Worm (Caenorhabditis elegans) whole organism, young adult: Measurements from ENCODE around the gene Y4C6A.4.
"Not testable (repeated sequence)": the region's sequence is repeated elsewhere in the genome, so short reads cannot be mapped to it uniquely, and the experiment has no call there.

Source experiments
- C17E4.6 ChIP-seq: fragments of 200-800 bp; sonication (Bioruptor generic); IDR thresholded peaks from 2 replicates; pipeline ENCODE4 v1.3.6; 2022; ENCODE audit warnings: missing genetic modification reagents, missing genetic modification characterization, missing compliant biosample characterization
- D2030.7 ChIP-seq: fragments of 200-800 bp; sonication (Bioruptor generic); IDR thresholded peaks from 2 replicates; pipeline ENCODE4 v1.3.6; 2022; ENCODE audit warnings: missing genetic modification reagents, missing genetic modification characterization, missing compliant biosample characterization
- F33H1.4 ChIP-seq: fragments of 200-800 bp; sonication (Bioruptor generic); IDR thresholded peaks from 2 replicates; pipeline ENCODE4 v1.3.6; 2022; ENCODE audit warnings: missing genetic modification reagents, missing genetic modification characterization, missing compliant biosample characterization
- K11D2.4 ChIP-seq: fragments of 200-800 bp; sonication (Bioruptor generic); IDR thresholded peaks from 2 replicates; pipeline ENCODE4 v1.3.6; 2022; ENCODE audit warnings: missing genetic modification reagents, missing genetic modification characterization, missing compliant biosample characterization
- K12H6.12 ChIP-seq: fragments of 200-800 bp; sonication (Bioruptor generic); optimal IDR thresholded peaks from 2 replicates; lab custom pipeline; 2018; ENCODE audit warnings: mild to moderate bottlenecking, missing genetic modification characterization, missing compliant biosample characterization
- T07F8.4 ChIP-seq: sonication (generic microtip); optimal IDR thresholded peaks from 2 replicates; lab custom pipeline; 2016; ENCODE audit warnings: mild to moderate bottlenecking, missing genetic modification characterization, moderate library complexity, missing compliant biosample characterization
- T26A5.8 ChIP-seq: sonication (generic microtip); optimal IDR thresholded peaks from 2 replicates; lab custom pipeline; 2016; ENCODE audit warnings: missing genetic modification characterization, missing compliant biosample characterization
- Y53F4B.3 ChIP-seq: fragments of 200-800 bp; sonication (Bioruptor generic); IDR thresholded peaks from 2 replicates; pipeline ENCODE4 v1.3.6; 2022; ENCODE audit warnings: missing genetic modification reagents, missing genetic modification characterization, missing compliant biosample characterization
- Y53G8AR.9 ChIP-seq: fragments of 200-800 bp; sonication (Bioruptor generic); conservative IDR thresholded peaks from 2 replicates; pipeline ENCODE4 v1.3.6; 2022; ENCODE audit warnings: missing genetic modification reagents, missing genetic modification characterization, missing compliant biosample characterization
- Y95B8A.8 ChIP-seq: fragments of 200-800 bp; sonication (Bioruptor generic); IDR thresholded peaks from 2 replicates; pipeline ENCODE4 v1.3.6; 2022; ENCODE audit warnings: missing genetic modification reagents, missing genetic modification characterization, missing compliant biosample characterization
- ZK185.1 ChIP-seq: sonication (generic microtip); optimal IDR thresholded peaks from 2 replicates; lab custom pipeline; 2016; ENCODE audit warnings: mild to moderate bottlenecking, missing genetic modification characterization, missing compliant biosample characterization; ENCODE audit not compliant: poor library complexity, severe bottlenecking
- aptf-2 ChIP-seq: fragments of 200-800 bp; sonication (Bioruptor generic); conservative IDR thresholded peaks from 2 replicates; pipeline ENCODE4 v1.3.6; 2022; ENCODE audit warnings: missing genetic modification reagents, missing genetic modification characterization, missing compliant biosample characterization
- aptf-3 ChIP-seq: fragments of 200-800 bp; sonication (Bioruptor generic); IDR thresholded peaks from 2 replicates; pipeline ENCODE4 v1.3.6; 2022; ENCODE audit warnings: missing genetic modification characterization, missing compliant biosample characterization
- athp-1 ChIP-seq: sonication (generic microtip); optimal IDR thresholded peaks from 2 replicates; lab custom pipeline; 2017; ENCODE audit warnings: mild to moderate bottlenecking, missing genetic modification characterization, missing compliant biosample characterization
- attf-6 ChIP-seq: fragments of 200-800 bp; sonication (Bioruptor generic); IDR thresholded peaks from 2 replicates; pipeline ENCODE4 v1.3.6; 2022; ENCODE audit warnings: missing genetic modification reagents, missing genetic modification characterization, missing compliant biosample characterization
- ceh-27 ChIP-seq: fragments of 200-800 bp; sonication (Bioruptor generic); optimal IDR thresholded peaks from 2 replicates; lab custom pipeline; 2018; ENCODE audit warnings: mild to moderate bottlenecking, missing genetic modification characterization, moderate library complexity, missing compliant biosample characterization
- dox-1 ChIP-seq: fragments of 200-800 bp; sonication (Bioruptor generic); IDR thresholded peaks from 2 replicates; pipeline ENCODE4 v1.3.6; 2022; ENCODE audit warnings: missing genetic modification reagents, missing genetic modification characterization, missing compliant biosample characterization
- efl-1 ChIP-seq: fragments of 150-350 bp; optimal IDR thresholded peaks from 2 replicates; lab custom pipeline; 2014; ENCODE audit warnings: missing biosample characterization, missing genetic modification reagents, missing genetic modification characterization
- egl-44 ChIP-seq: fragments of 200-800 bp; sonication (Bioruptor generic); IDR thresholded peaks from 2 replicates; pipeline ENCODE4 v1.3.6; 2022; ENCODE audit warnings: missing genetic modification reagents, missing genetic modification characterization, missing compliant biosample characterization
- egrh-3 ChIP-seq: fragments of 200-800 bp; sonication (Bioruptor generic); IDR thresholded peaks from 2 replicates; pipeline ENCODE4 v1.3.6; 2022; ENCODE audit warnings: missing genetic modification reagents, missing genetic modification characterization, missing compliant biosample characterization
- hmg-1.2 ChIP-seq: fragments of 200-800 bp; sonication (Bioruptor generic); IDR thresholded peaks from 2 replicates; pipeline ENCODE4 v1.3.6; 2022; ENCODE audit warnings: missing genetic modification reagents, missing genetic modification characterization, missing compliant biosample characterization
- hmg-20 ChIP-seq: fragments of 200-800 bp; sonication (Bioruptor generic); IDR thresholded peaks from 2 replicates; pipeline ENCODE4 v1.3.6; 2022; ENCODE audit warnings: missing genetic modification reagents, missing genetic modification characterization, missing compliant biosample characterization
- hsf-1 ChIP-seq: fragments of 200-800 bp; sonication (Bioruptor generic); IDR thresholded peaks from 2 replicates; pipeline ENCODE4 v1.3.6; 2022; ENCODE audit warnings: missing genetic modification reagents, missing genetic modification characterization, missing compliant biosample characterization
- let-526 ChIP-seq: fragments of 200-800 bp; sonication (Bioruptor generic); IDR thresholded peaks from 2 replicates; pipeline ENCODE4 v1.3.6; 2022; ENCODE audit warnings: missing genetic modification reagents, missing genetic modification characterization, missing compliant biosample characterization
- let-607 ChIP-seq, 2 experiments: fragments of 200-800 bp in 1 of 2; sonication (Bioruptor generic) in 1 of 2; sonication (generic microtip) in 1 of 2; optimal IDR thresholded peaks; 2 replicates each; lab custom pipeline; 2016 to 2018; ENCODE audit warnings: mild to moderate bottlenecking in 2 of 2, missing compliant biosample characterization in 2 of 2, missing genetic modification characterization in 2 of 2, moderate library complexity in 2 of 2, missing genotype in 1 of 2
- lir-1 ChIP-seq: fragments of 200-800 bp; sonication (Bioruptor generic); conservative IDR thresholded peaks from 2 replicates; pipeline ENCODE4 v1.3.6; 2022; ENCODE audit warnings: missing genetic modification reagents, missing genetic modification characterization, missing compliant biosample characterization
- lsl-1 ChIP-seq: fragments of 200-800 bp; sonication (Bioruptor generic); optimal IDR thresholded peaks from 2 replicates; lab custom pipeline; 2018; ENCODE audit warnings: mild to moderate bottlenecking, missing genetic modification characterization, moderate library complexity, missing compliant biosample characterization
- madf-10 ChIP-seq: sonication (generic microtip); optimal IDR thresholded peaks from 2 replicates; lab custom pipeline; 2016; ENCODE audit warnings: mild to moderate bottlenecking, missing genetic modification characterization, missing compliant biosample characterization
- madf-3 ChIP-seq: fragments of 200-800 bp; sonication (Bioruptor generic); IDR thresholded peaks from 2 replicates; pipeline ENCODE4 v1.3.6; 2022; ENCODE audit warnings: missing genetic modification reagents, missing genetic modification characterization, missing compliant biosample characterization
- madf-8 ChIP-seq: fragments of 200-800 bp; sonication (Bioruptor generic); conservative IDR thresholded peaks from 2 replicates; pipeline ENCODE4 v1.3.6; 2022; ENCODE audit warnings: missing genetic modification reagents, missing genetic modification characterization, missing compliant biosample characterization
- mcd-1 ChIP-seq: fragments of 200-800 bp; sonication (Bioruptor generic); IDR thresholded peaks from 2 replicates; pipeline ENCODE4 v1.3.6; 2022; ENCODE audit warnings: missing genetic modification reagents, missing genetic modification characterization, missing compliant biosample characterization
- nhr-80 ChIP-seq: sonication (generic microtip); optimal IDR thresholded peaks from 2 replicates; lab custom pipeline; 2016; ENCODE audit warnings: missing genetic modification characterization, missing compliant biosample characterization
- pbrm-1 ChIP-seq: fragments of 200-800 bp; sonication (Bioruptor generic); IDR thresholded peaks from 2 replicates; pipeline ENCODE4 v1.3.6; 2022; ENCODE audit warnings: missing genetic modification reagents, missing genetic modification characterization, missing compliant biosample characterization
- rcor-1 ChIP-seq: fragments of 200-800 bp; sonication (Bioruptor generic); IDR thresholded peaks from 2 replicates; pipeline ENCODE4 v1.3.6; 2022; ENCODE audit warnings: missing genetic modification reagents, missing genetic modification characterization, missing compliant biosample characterization
- rec-8 ChIP-seq, 2 experiments: sonication (generic microtip); optimal IDR thresholded peaks; 2 replicates each; lab custom pipeline; 2016; ENCODE audit warnings: mild to moderate bottlenecking in 2 of 2, missing genetic modification characterization in 2 of 2, missing genetic modification reagents in 2 of 2, missing genotype in 2 of 2, missing biosample characterization in 1 of 2, missing compliant biosample characterization in 1 of 2, moderate library complexity in 1 of 2
- rpc-1 ChIP-seq, 2 experiments: fragments of 150-350 bp in 1 of 2; sonication (generic microtip) in 1 of 2; optimal IDR thresholded peaks; 2 replicates each; lab custom pipeline; 2014 to 2018; ENCODE audit warnings: missing biosample characterization in 1 of 2, missing genetic modification characterization in 1 of 2, missing genetic modification reagents in 1 of 2, missing genotype in 1 of 2
- snpc-4 ChIP-seq, 5 experiments: fragments of 150-350 bp in 1 of 5; sonication (generic microtip) in 4 of 5; optimal IDR thresholded peaks; 2 replicates each; lab custom pipeline; 2014 to 2018; ENCODE audit warnings: missing genetic modification characterization in 5 of 5, missing biosample characterization in 3 of 5, antibody characterized with exemption in 2 of 5, mild to moderate bottlenecking in 2 of 5, missing compliant biosample characterization in 2 of 5, missing genotype in 2 of 5, moderate library complexity in 2 of 5, missing genetic modification reagents in 1 of 5
- ztf-6 ChIP-seq: fragments of 200-800 bp; sonication (Bioruptor generic); IDR thresholded peaks from 2 replicates; pipeline ENCODE4 v1.3.6; 2022; ENCODE audit warnings: missing genetic modification reagents, missing genetic modification characterization, missing compliant biosample characterization

Y4C6A.4 gene

DNA sequence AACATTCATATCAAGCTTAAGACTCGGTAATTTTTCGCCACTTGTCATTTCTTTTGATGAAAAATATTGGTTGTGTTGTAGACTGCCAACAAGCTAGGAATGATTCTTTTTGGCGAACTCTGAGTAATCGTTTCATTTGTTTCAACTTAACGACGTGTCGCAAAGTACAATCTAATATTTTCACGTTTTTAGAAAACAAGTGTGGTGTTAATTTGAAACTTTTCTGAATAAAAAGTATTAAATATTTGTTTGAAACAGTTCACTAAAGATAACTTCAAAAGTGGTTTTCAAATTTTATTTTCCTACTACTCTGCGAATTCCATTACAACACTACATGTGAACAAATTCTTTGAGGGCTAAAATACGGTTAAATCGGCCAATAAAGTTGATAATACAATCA, 23.7 kb downstream of the Y4C6A.4 start, which contains the start of gene T11F8.4:
Gene T11F8.4 (minus strand): TSS at position 101 of the 400 bp plus-strand sequence.
- TF ChIP-seq madf-10 (tag; lab: Kevin White, UChicago) (no peak), athp-1 (tag; lab: Kevin White, UChicago) (no peak), rcor-1 (GFP tag; lab: Robert Waterston, UW) (no peak), let-526 (GFP tag; lab: Robert Waterston, UW) (no peak), Y53F4B.3 (GFP tag; lab: Robert Waterston, UW) (no peak), ceh-27 (GFP tag; lab: Kevin White, UChicago) (no peak), Y53G8AR.9 (GFP tag; lab: Robert Waterston, UW) (no peak), let-607 (tag; optimal IDR thresholded peaks at IDR 0.05; lab: Kevin White, UChicago) (no peak), nhr-80 (tag; lab: Kevin White, UChicago) (no peak), attf-6 (no peak), K11D2.4 (GFP tag; lab: Robert Waterston, UW) (no peak)

DNA sequence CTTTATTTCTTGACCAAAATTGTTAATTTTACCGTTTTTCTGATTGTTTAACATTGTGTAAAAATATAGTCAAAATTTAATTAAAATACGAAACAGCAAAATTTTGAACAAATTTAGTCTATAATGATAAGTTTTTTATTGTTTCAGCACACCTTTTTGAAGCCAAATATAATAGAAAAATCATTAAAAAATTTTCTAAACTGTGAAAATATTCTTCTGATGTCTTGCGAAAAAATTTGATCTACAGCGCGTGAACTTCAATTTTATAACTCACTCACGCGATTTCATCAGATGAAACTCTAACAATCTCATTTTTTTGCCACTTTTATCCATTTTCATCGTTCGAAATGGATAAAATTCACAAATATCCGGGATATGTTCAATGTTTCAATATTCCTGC, 26.5 kb downstream of the Y4C6A.4 start, which contains the start of gene T11F8.1:
Gene T11F8.1 (plus strand): TSS at position 301 of the 400 bp plus-strand sequence.
- TF ChIP-seq K12H6.12 (tag; lab: Kevin White, UChicago): no peak
- TF ChIP-seq efl-1 (GFP tag; lab: Kevin White, UChicago): peak; percentile 21

DNA sequence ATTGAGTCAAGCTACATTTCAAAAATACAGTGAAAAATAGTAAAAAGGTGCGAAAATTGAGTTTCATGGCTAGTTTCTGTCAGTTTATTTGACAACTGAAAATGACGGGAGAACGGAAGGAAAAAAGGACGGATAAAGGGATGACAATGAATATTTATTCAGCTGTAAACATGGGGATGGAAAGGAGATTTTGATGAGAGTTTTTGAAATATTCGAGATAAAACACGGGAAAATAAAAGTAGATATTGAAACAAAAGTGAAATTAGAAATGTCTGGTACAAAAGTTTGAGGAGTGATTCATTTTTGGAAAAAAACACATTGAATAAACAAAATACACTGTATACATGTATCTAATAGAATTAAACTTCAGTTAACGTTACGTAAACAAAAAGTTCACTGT, 29.5 kb downstream of the Y4C6A.4 start, which contains the start of gene T11F8.12:
Gene T11F8.12 (minus strand): TSS at position 101 of the 400 bp plus-strand sequence.
- TF ChIP-seq aptf-2 (GFP tag; lab: Robert Waterston, UW) (no peak), nhr-80 (tag; lab: Kevin White, UChicago) (no peak), ztf-6 (GFP tag; lab: Robert Waterston, UW) (no peak), rcor-1 (GFP tag; lab: Robert Waterston, UW) (no peak), egl-44 (GFP tag; lab: Robert Waterston, UW) (no peak), lsl-1 (GFP tag; lab: Kevin White, UChicago) (no peak), T07F8.4 (tag; lab: Kevin White, UChicago) (no peak)

DNA sequence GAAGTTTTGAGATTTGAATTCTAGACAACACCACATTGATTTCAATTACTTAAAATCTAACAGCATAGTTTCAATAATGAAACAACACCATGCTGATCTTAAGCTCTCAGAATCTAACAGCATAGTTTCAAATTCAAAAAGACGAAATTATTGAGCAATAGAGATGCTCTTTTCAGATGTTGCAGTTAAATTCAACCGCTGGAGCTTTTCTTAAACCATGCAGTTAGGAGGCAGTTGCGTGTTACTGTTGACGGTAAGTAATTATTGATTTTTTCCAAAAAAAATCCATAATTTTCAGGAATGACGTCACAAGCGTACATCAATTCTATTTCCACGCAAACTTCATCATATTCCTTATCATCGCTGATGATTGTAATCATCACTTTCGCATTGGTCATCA, 30.0 kb downstream of the Y4C6A.4 start, which contains the start of gene T11F8.5:
Gene T11F8.5 (plus strand): TSS at position 301 of the 400 bp plus-strand sequence.
- TF ChIP-seq let-607 (tag; optimal IDR thresholded peaks at IDR 0.05; lab: Kevin White, UChicago): no peak
- no peak for TF ChIP-seq C17E4.6 (GFP tag; lab: Robert Waterston, UW)
- TF ChIP-seq rec-8 (tag; optimal IDR thresholded peaks at IDR 0.05; lab: Kevin White, UChicago): no peak
- no peak for TF ChIP-seq T26A5.8
- TF ChIP-seq hmg-20 (GFP tag; lab: Robert Waterston, UW): no peak
- no peak for TF ChIP-seq egrh-3
- TF ChIP-seq lsl-1 (GFP tag; lab: Kevin White, UChicago): no peak
- no peak for TF ChIP-seq aptf-2 (GFP tag; lab: Robert Waterston, UW)
- no peak for TF ChIP-seq hsf-1
- TF ChIP-seq aptf-3: no peak
- TF ChIP-seq ZK185.1 (tag; lab: Kevin White, UChicago): no peak
- TF ChIP-seq rpc-1 (optimal IDR thresholded peaks at IDR 0.05; lab: Kevin White, UChicago): no peak
- no peak for TF ChIP-seq rpc-1 (tag; optimal IDR thresholded peaks at IDR 0.05; lab: Kevin White, UChicago)
- no peak for TF ChIP-seq lir-1

DNA sequence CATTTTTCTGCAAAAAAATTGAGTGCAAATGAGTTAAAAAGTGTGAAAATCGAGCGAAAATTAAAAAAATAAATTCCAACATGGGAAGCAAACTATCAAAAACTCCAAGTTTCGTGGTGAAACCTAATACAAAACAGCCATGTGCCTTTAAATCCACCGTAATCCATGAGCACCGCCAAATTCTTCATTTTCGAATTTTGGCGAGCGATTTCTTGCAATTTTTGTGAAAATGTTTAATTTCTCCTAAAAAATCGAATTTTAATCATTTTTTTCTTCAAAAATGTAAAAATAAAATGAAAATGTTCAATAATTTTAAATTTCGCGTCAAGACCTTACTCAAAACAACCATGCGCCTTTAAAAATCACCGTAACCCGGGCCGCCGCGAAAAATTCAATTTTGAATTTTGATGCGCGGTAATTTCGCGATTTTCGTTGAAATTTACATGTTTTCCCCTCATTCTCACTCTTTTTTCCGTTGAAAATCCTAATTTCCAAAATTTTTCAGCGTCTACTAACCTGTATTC, 33.5 kb downstream of the Y4C6A.4 start, which contains the start of the genes snpc-3.1 and puf-7:
Gene snpc-3.1 (minus strand): TSS at position 51 of the 524 bp plus-strand sequence.
Gene puf-7 (plus strand): TSS at position 506 of the 524 bp plus-strand sequence.
- TF ChIP-seq pbrm-1 (peak; percentile 30; the same call in 1 of the 2 replicates), F33H1.4 (GFP tag; lab: Robert Waterston, UW) (peak; percentile 97), attf-6 (peak; percentile 65; the same call in 1 of the 2 replicates), madf-3 (GFP tag; lab: Robert Waterston, UW) (0 out of 2 replicates have a peak, but pooled peaks have one; percentile 46), mcd-1 (GFP tag; lab: Robert Waterston, UW) (peak; percentile 55; the same call in 1 of the 2 replicates), Y95B8A.8 (GFP tag; lab: Robert Waterston, UW) (peak; percentile 44; the same call in 1 of the 2 replicates), Y53G8AR.9 (GFP tag; lab: Robert Waterston, UW) (peak; percentile 45; the same call in 1 of the 2 replicates), hmg-1.2 (GFP tag; lab: Robert Waterston, UW) (peak; percentile 37), rcor-1 (GFP tag; lab: Robert Waterston, UW) (peak; percentile 37; the same call in 1 of the 2 replicates), snpc-4 (tag; optimal IDR thresholded peaks at IDR 0.05; lab: Kevin White, UChicago) (peak in 1 of 4 experiments; percentile 78), D2030.7 (GFP tag; lab: Robert Waterston, UW) (peak; percentile 78), madf-8 (peak; percentile 89), dox-1 (GFP tag; lab: Robert Waterston, UW) (peak; percentile 77)
- TF ChIP-seq snpc-4 (GFP tag; optimal IDR thresholded peaks at IDR 0.05; lab: Kevin White, UChicago): not testable (repeated sequence)
